Fruit fly (Drosophila melanogaster): ENCODE results near the gene Gba1b.
A peak's percentile ranks its signal among the peaks of the same experiment; 100 is the strongest.

The Gba1b gene

dm6 chr3R:23726740-23727139 is 22.1 kb downstream of the Gba1b start (continued):
- TF ChIP-seq Nf-YA (GFP tag; IDR thresholded peaks at IDR 0.05) (peak; percentile 55), CG4617 (GFP tag; optimal IDR thresholded peaks at IDR 0.05; ENCODE audit: borderline replicate concordance) (peak; percentile 16), CG8359 (GFP tag; optimal IDR thresholded peaks at IDR 0.05; ENCODE audit: borderline replicate concordance) (peak; percentile 2), CG8281 (tag; optimal IDR thresholded peaks at IDR 0.05) (peak; percentile 10), pho (GFP tag; optimal IDR thresholded peaks at IDR 0.05) (peak; percentile 78), lola (GFP tag; optimal IDR thresholded peaks at IDR 0.05) (no peak), CG2889 (GFP tag; IDR thresholded peaks at IDR 0.05) (peak; percentile 78; the same call in 1 of the 3 replicates), CG18619 (GFP tag; optimal IDR thresholded peaks at IDR 0.05) (peak; percentile 76), ap (GFP tag; IDR thresholded peaks at IDR 0.05) (peak; percentile 46), CG12219 (GFP tag; optimal IDR thresholded peaks at IDR 0.05) (peak; percentile 57), NK7.1 (GFP tag; optimal IDR thresholded peaks at IDR 0.05) (peak; percentile 42), CG4328 (GFP tag; optimal IDR thresholded peaks at IDR 0.05) (no peak), Drgx (GFP tag; IDR thresholded peaks at IDR 0.05) (peak; percentile 88), danr (GFP tag; IDR thresholded peaks at IDR 0.05) (peak; percentile 43; the same call in 1 of the 2 replicates), dysf (GFP tag; IDR thresholded peaks at IDR 0.05) (peak; percentile 87), wdn (GFP tag; IDR thresholded peaks at IDR 0.05) (peak; percentile 80), seq (GFP tag; IDR thresholded peaks at IDR 0.05) (peak; percentile 80), CG31224 (GFP tag; IDR thresholded peaks at IDR 0.05) (peak; percentile 78), unpg (GFP tag; optimal IDR thresholded peaks at IDR 0.05) (peak; percentile 82), ewg (GFP tag; optimal IDR thresholded peaks at IDR 0.05) (no peak), CG12155 (GFP tag; optimal IDR thresholded peaks at IDR 0.05) (peak; percentile 84), HLHmδ (GFP tag; optimal IDR thresholded peaks at IDR 0.05) (no peak), fd3F (GFP tag; optimal IDR thresholded peaks at IDR 0.05) (peak; percentile 77), CG2116 (GFP tag; optimal IDR thresholded peaks at IDR 0.05) (peak; percentile 31), Abd-B (GFP tag; optimal IDR thresholded peaks at IDR 0.05) (peak; percentile 58), CG4360 (GFP tag; IDR thresholded peaks at IDR 0.05) (peak; percentile 14; the same call in 1 of the 2 replicates), Opbp (GFP tag; IDR thresholded peaks at IDR 0.05; ENCODE audit: partially characterized antibody) (no peak), CG17802 (tag; optimal IDR thresholded peaks at IDR 0.05) (peak; percentile 5), CG3838 (GFP tag; optimal IDR thresholded peaks at IDR 0.05) (peak; percentile 30), gce (GFP tag; IDR thresholded peaks at IDR 0.05) (no peak), B-H1 (GFP tag; IDR thresholded peaks at IDR 0.05) (peak; percentile 67), stc (GFP tag; IDR thresholded peaks at IDR 0.05) (peak; percentile 81), CG43689 (GFP tag; IDR thresholded peaks at IDR 0.05) (peak; percentile 40; the same call in 1 of the 2 replicates), so (GFP tag; IDR thresholded peaks at IDR 0.05) (peak; percentile 66; the same call in 1 of the 3 replicates), Camta (GFP tag; optimal IDR thresholded peaks at IDR 0.05) (peak; percentile 57), Aef1 (GFP tag; IDR thresholded peaks at IDR 0.05) (peak; percentile 80), CG12071 (GFP tag; optimal IDR thresholded peaks at IDR 0.05) (peak; percentile 60), CTCF (GFP tag; optimal IDR thresholded peaks at IDR 0.05) (no peak), Lpt (GFP tag; optimal IDR thresholded peaks at IDR 0.05) (no peak), CG2678 (tag; optimal IDR thresholded peaks at IDR 0.05) (peak; percentile 90), CG31441 (GFP tag; IDR thresholded peaks at IDR 0.05) (peak; percentile 77), Hr39 (optimal IDR thresholded peaks at IDR 0.05) (no peak), CG10462 (GFP tag; optimal IDR thresholded peaks at IDR 0.05) (peak; percentile 49), dimm (GFP tag; IDR thresholded peaks at IDR 0.05) (no peak), Xrp1 (GFP tag; IDR thresholded peaks at IDR 0.05) (peak; percentile 75), CG9727 (GFP tag; optimal IDR thresholded peaks at IDR 0.05) (peak; percentile 85), CG12299 (tag; optimal IDR thresholded peaks at IDR 0.05) (peak; percentile 37), CG12744 (GFP tag; optimal IDR thresholded peaks at IDR 0.05) (peak; percentile 53), CG2712 (tag; optimal IDR thresholded peaks at IDR 0.05) (peak; percentile 77), crp (GFP tag; optimal IDR thresholded peaks at IDR 0.05) (peak in 1 of 2 experiments; percentile 8), Sox102F (GFP tag; optimal IDR thresholded peaks at IDR 0.05) (peak; percentile 81), Spps (tag; optimal IDR thresholded peaks at IDR 0.05) (peak; percentile 23)
